Worm (Caenorhabditis elegans) whole organism, young adult: ENCODE results near the gene C18G1.6.

Experiments used
- D2030.7 ChIP-seq: fragments of 200-800 bp; sonication (Bioruptor generic); IDR thresholded peaks from 2 replicates; pipeline ENCODE4 v1.3.6; 2022; ENCODE audit warnings: missing genetic modification reagents, missing genetic modification characterization, missing compliant biosample characterization
- chd-7 ChIP-seq: sonication (generic microtip); optimal IDR thresholded peaks from 2 replicates; lab custom pipeline; 2016; ENCODE audit warnings: mild to moderate bottlenecking, missing genetic modification characterization, moderate library complexity, missing compliant biosample characterization
- lin-35 ChIP-seq, 3 experiments: fragments of 150-350 bp in 2 of 3; sonication (generic microtip) in 1 of 3; optimal IDR thresholded peaks; 2 replicates each; lab custom pipeline; 2014 to 2018; ENCODE audit warnings: missing biosample characterization in 3 of 3, missing genetic modification characterization in 3 of 3, missing genetic modification reagents in 3 of 3
- nhr-179 ChIP-seq: sonication (generic microtip); optimal IDR thresholded peaks from 2 replicates; lab custom pipeline; 2016; ENCODE audit warnings: mild to moderate bottlenecking, missing genetic modification characterization, missing compliant biosample characterization
- pha-4 ChIP-seq: fragments of 150-350 bp; sonication (generic microtip); optimal IDR thresholded peaks from 2 replicates; lab custom pipeline; 2014; ENCODE audit warnings: missing biosample characterization, missing genetic modification reagents, missing genetic modification characterization
- unc-62 ChIP-seq: fragments of 150-350 bp; optimal IDR thresholded peaks from 2 replicates; lab custom pipeline; 2014; ENCODE audit warnings: missing biosample characterization, missing genetic modification reagents, missing genetic modification characterization
- ztf-22 ChIP-seq: fragments of 200-800 bp; sonication (Bioruptor generic); optimal IDR thresholded peaks from 2 replicates; lab custom pipeline; 2018; ENCODE audit warnings: mild to moderate bottlenecking, missing genetic modification characterization, moderate library complexity, missing compliant biosample characterization
- ztf-6 ChIP-seq: fragments of 200-800 bp; sonication (Bioruptor generic); IDR thresholded peaks from 2 replicates; pipeline ENCODE4 v1.3.6; 2022; ENCODE audit warnings: missing genetic modification reagents, missing genetic modification characterization, missing compliant biosample characterization

- TF ChIP-seq unc-62 (no peak), chd-7 (tag; lab: Kevin White, UChicago) (no peak), ztf-22 (no peak), pha-4 (no peak), nhr-179 (tag; lab: Kevin White, UChicago) (no peak), lin-35 (GFP tag; optimal IDR thresholded peaks at IDR 0.05; lab: Kevin White, UChicago) (no peak), D2030.7 (GFP tag; lab: Robert Waterston, UW) (no peak), ztf-6 (GFP tag; lab: Robert Waterston, UW) (no peak)
These were observed 4.4 kb downstream of the C18G1.6 start for ce11 chrV:4754684-4755211.
